Worm (Caenorhabditis elegans) whole organism, L2 larva: ENCODE measurements around the gene srw-22.

ENCODE experiments used
- aly-2 ChIP-seq: fragments of 150-350 bp; optimal IDR thresholded peaks from 2 replicates; lab custom pipeline; 2014; ENCODE audit warnings: missing biosample characterization, missing genetic modification characterization
- ceh-82 ChIP-seq: fragments of 150-350 bp; optimal IDR thresholded peaks from 2 replicates; lab custom pipeline; 2014; ENCODE audit warnings: missing biosample characterization, missing genetic modification characterization
- egl-27 ChIP-seq: sonication (generic microtip); optimal IDR thresholded peaks from 3 replicates; lab custom pipeline; 2017; ENCODE audit warnings: missing biosample characterization, missing genetic modification reagents, missing genetic modification characterization
- elt-3 ChIP-seq: sonication (generic microtip); optimal IDR thresholded peaks from 2 replicates; lab custom pipeline; 2017; ENCODE audit warnings: missing biosample characterization, missing genetic modification characterization
- lin-13 ChIP-seq: fragments of 150-350 bp; optimal IDR thresholded peaks from 2 replicates; lab custom pipeline; 2014; ENCODE audit warnings: missing biosample characterization, missing genetic modification reagents, missing genetic modification characterization
- mdl-1 ChIP-seq, 2 experiments: fragments of 150-350 bp in 1 of 2; sonication (generic microtip) in 1 of 2; optimal IDR thresholded peaks; 2 replicates each; lab custom pipeline; 2017; ENCODE audit warnings: missing biosample characterization in 2 of 2, missing genetic modification characterization in 2 of 2
- nhr-12 ChIP-seq: fragments of 150-350 bp; optimal IDR thresholded peaks from 2 replicates; lab custom pipeline; 2014; ENCODE audit warnings: missing biosample characterization, missing genetic modification characterization
- nhr-237 ChIP-seq: fragments of 150-350 bp; optimal IDR thresholded peaks from 2 replicates; lab custom pipeline; 2014; ENCODE audit warnings: missing biosample characterization, missing genetic modification characterization
- nhr-77 ChIP-seq: fragments of 150-350 bp; optimal IDR thresholded peaks from 2 replicates; lab custom pipeline; 2014; ENCODE audit warnings: missing biosample characterization, missing genetic modification characterization
- snpc-4 ChIP-seq: fragments of 150-350 bp; optimal IDR thresholded peaks from 2 replicates; lab custom pipeline; 2014; ENCODE audit warnings: missing biosample characterization, missing genetic modification characterization

DNA sequence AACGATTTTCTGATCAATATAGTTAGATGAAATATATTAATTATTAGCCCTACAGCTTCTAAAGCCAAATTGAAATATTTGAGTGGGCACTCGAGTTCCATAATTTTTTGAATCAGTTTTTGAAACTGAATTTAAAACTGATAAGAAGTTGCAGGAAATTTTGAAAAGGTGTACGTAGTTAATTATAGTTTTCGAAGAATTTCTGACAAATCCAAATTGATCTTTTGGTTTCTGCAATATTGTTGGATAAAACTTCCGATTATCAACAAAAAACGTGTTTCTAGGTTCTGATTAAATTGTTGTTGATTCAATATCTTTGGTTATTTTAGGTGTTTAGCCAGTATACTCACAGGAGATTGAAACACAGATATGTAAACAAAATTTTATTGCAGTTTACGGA is 38.3 kb downstream of the srw-22 start, which contains the start of gene T26H8.4:
- no peak for TF ChIP-seq elt-3 (tag; lab: Kevin White, UChicago)
- no peak for TF ChIP-seq ceh-82 (tag; lab: Kevin White, UChicago)
- no peak for TF ChIP-seq nhr-77
- TF ChIP-seq mdl-1 (tag; optimal IDR thresholded peaks at IDR 0.05; lab: Kevin White, UChicago) = no peak
- no peak for TF ChIP-seq snpc-4 (tag; lab: Kevin White, UChicago)
- no peak for TF ChIP-seq nhr-12
- no peak for TF ChIP-seq egl-27 (tag; lab: Kevin White, UChicago)
- TF ChIP-seq nhr-237 (tag; lab: Kevin White, UChicago) = no peak
- no peak for TF ChIP-seq aly-2
- TF ChIP-seq lin-13 (GFP tag; lab: Kevin White, UChicago) = no peak
